Fruit fly (Drosophila melanogaster): ENCODE results near the gene CG42238.

CG42238 gene

dm6 chr2L:21096448-21096994 is 44.6 kb upstream of the CG42238 start, which contains the start of gene CG34136 (continued):
- TF ChIP-seq Nf-YB (GFP tag; optimal IDR thresholded peaks at IDR 0.05) (no peak), CG15514 (GFP tag; optimal IDR thresholded peaks at IDR 0.05) (peak; percentile 41), abd-A (tag; optimal IDR thresholded peaks at IDR 0.05) (no peak), gro (GFP tag; optimal IDR thresholded peaks at IDR 0.05) (no peak), phol (tag; optimal IDR thresholded peaks at IDR 0.05) (peak; percentile 57), H15 (GFP tag; IDR thresholded peaks at IDR 0.05) (no peak), CG12299 (tag; optimal IDR thresholded peaks at IDR 0.05) (no peak), CG1647 (GFP tag; optimal IDR thresholded peaks at IDR 0.05) (no peak), CG4730 (GFP tag; IDR thresholded peaks at IDR 0.05) (no peak), CG5180 (GFP tag; optimal IDR thresholded peaks at IDR 0.05) (no peak), tin (GFP tag; optimal IDR thresholded peaks at IDR 0.05) (peak; percentile 18), CG12155 (GFP tag; optimal IDR thresholded peaks at IDR 0.05) (peak; percentile 22), CG6813 (GFP tag; optimal IDR thresholded peaks at IDR 0.05) (peak; percentile 59), lab (GFP tag; optimal IDR thresholded peaks at IDR 0.05) (peak; percentile 69), salm (tag; optimal IDR thresholded peaks at IDR 0.05) (no peak), CG11398 (GFP tag; optimal IDR thresholded peaks at IDR 0.05) (no peak), CG17829 (tag; optimal IDR thresholded peaks at IDR 0.05) (peak; percentile 24), ind (GFP tag; optimal IDR thresholded peaks at IDR 0.05) (peak; percentile 29), Usf (GFP tag; optimal IDR thresholded peaks at IDR 0.05) (no peak), kni (GFP tag; optimal IDR thresholded peaks at IDR 0.05) (peak; percentile 46), CG18262 (tag; optimal IDR thresholded peaks at IDR 0.05) (peak; percentile 55), CG11696 (GFP tag; IDR thresholded peaks at IDR 0.05) (no peak), CG13424 (tag; optimal IDR thresholded peaks at IDR 0.05) (peak; percentile 41), sens (GFP tag) (peak; percentile 85), CG8290 (GFP tag; optimal IDR thresholded peaks at IDR 0.05) (no peak), CG8290 (tag; optimal IDR thresholded peaks at IDR 0.05) (no peak), bowl (GFP tag; IDR thresholded peaks at IDR 0.05) (no peak; the same call in 1 of the 2 replicates), Hr78 (GFP tag; optimal IDR thresholded peaks at IDR 0.05) (peak in 1 of 2 experiments; percentile 66), CG6791 (GFP tag; IDR thresholded peaks at IDR 0.05; ENCODE audit: partially characterized antibody) (0 out of 3 replicates have a peak, but pooled peaks have one; percentile 35), Mrtf (GFP tag; IDR thresholded peaks at IDR 0.05) (no peak), CG6683 (GFP tag; optimal IDR thresholded peaks at IDR 0.05) (peak; percentile 36), sob (GFP tag; IDR thresholded peaks at IDR 0.05) (peak; percentile 46; the same call in 1 of the 2 replicates), CG10321 (GFP tag; IDR thresholded peaks at IDR 0.05) (no peak), CG9609 (GFP tag; optimal IDR thresholded peaks at IDR 0.05) (no peak), CG32767 (GFP tag; IDR thresholded peaks at IDR 0.05) (no peak), CG18476 (GFP tag; optimal IDR thresholded peaks at IDR 0.05) (peak; percentile 42), CG2116 (GFP tag; optimal IDR thresholded peaks at IDR 0.05) (peak; percentile 8), chn (GFP tag; optimal IDR thresholded peaks at IDR 0.05) (peak; percentile 81), CG2712 (tag; optimal IDR thresholded peaks at IDR 0.05) (peak; percentile 97), CoRest (tag; optimal IDR thresholded peaks at IDR 0.05) (peak; percentile 58), CG6689 (GFP tag; IDR thresholded peaks at IDR 0.05) (peak; percentile 52; the same call in 1 of the 2 replicates), crp (GFP tag; optimal IDR thresholded peaks at IDR 0.05) (no peak), CG10959 (GFP tag; IDR thresholded peaks at IDR 0.05) (no peak), CG10209 (GFP tag; optimal IDR thresholded peaks at IDR 0.05) (peak; percentile 8), CG4854 (GFP tag; optimal IDR thresholded peaks at IDR 0.05) (no peak), Spps (tag; optimal IDR thresholded peaks at IDR 0.05) (no peak), Eip74EF (GFP tag; optimal IDR thresholded peaks at IDR 0.05) (peak in 1 of 2 experiments; percentile 82), NK7.1 (GFP tag; optimal IDR thresholded peaks at IDR 0.05) (no peak), CG10147 (GFP tag; optimal IDR thresholded peaks at IDR 0.05) (no peak)
